Worm (Caenorhabditis elegans) whole organism, early embryonic: ENCODE results near the gene tomm-22.

Source experiments
- F13C5.2 ChIP-seq: sonication (generic microtip); optimal IDR thresholded peaks from 2 replicates; lab custom pipeline; 2017; ENCODE audit warnings: mild to moderate bottlenecking, missing genetic modification characterization, inconsistent platforms, missing compliant biosample characterization
- ama-1 ChIP-seq: fragments of 150-350 bp; optimal IDR thresholded peaks from 2 replicates; lab custom pipeline; 2014
- tbx-37 ChIP-seq: fragments of 200-800 bp; sonication (Bioruptor generic); conservative IDR thresholded peaks from 2 replicates; pipeline ENCODE4 v1.3.6; 2022; ENCODE audit warnings: missing genetic modification reagents, missing genetic modification characterization, missing compliant biosample characterization

DNA sequence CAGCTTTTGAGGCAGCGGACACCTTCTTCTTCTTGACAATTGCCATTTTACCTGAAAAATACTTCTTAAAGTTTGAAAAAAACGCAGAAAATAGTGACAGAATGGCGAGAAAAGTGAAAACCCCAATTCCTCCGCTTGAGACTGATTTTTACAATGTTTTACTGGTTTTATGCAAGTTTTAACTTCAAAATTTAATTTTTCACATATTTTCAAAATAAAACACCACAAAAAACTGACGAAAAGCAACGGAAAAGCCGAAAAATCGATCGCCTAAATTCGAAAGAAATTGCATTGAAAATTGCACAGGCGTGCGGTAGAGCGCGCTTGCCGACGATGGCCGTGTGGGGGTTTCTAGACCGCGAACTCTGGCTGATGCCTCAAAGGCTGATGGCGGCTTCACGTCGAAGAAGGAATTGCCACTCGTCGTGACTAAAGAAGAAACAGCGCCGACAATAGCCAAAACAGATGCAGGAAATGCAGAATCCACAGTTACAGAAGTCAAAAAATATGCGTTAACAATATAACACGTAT is 5.7 kb upstream of the tomm-22 start, which contains the start of gene nsun-1:
- TF ChIP-seq ama-1, result no peak
- TF ChIP-seq F13C5.2 (tag; lab: Kevin White, UChicago), result peak; percentile 27
- peak; percentile 44; the same call in 1 of the 2 replicates for TF ChIP-seq tbx-37 (GFP tag; lab: Robert Waterston, UW)
